Worm (Caenorhabditis elegans) whole organism, L4 larva: Measurements from ENCODE around the gene F14H3.14.

Source experiments
- Y75B8A.6 ChIP-seq: fragments of 200-800 bp; sonication (Bioruptor generic); IDR thresholded peaks from 2 replicates; pipeline ENCODE4 v1.3.6; 2022; ENCODE audit warnings: missing genetic modification reagents, missing genetic modification characterization, missing compliant biosample characterization
- daf-12 ChIP-seq: fragments of 150-350 bp; optimal IDR thresholded peaks from 2 replicates; lab custom pipeline; 2014; ENCODE audit warnings: missing biosample characterization, missing genetic modification reagents, missing genetic modification characterization
- egl-27 ChIP-seq: sonication (generic microtip); optimal IDR thresholded peaks from 3 replicates; lab custom pipeline; 2017; ENCODE audit warnings: missing biosample characterization, missing genetic modification reagents, missing genetic modification characterization
- egl-43 ChIP-seq: fragments of 200-800 bp; sonication (Bioruptor generic); IDR thresholded peaks from 2 replicates; pipeline ENCODE4 v1.3.6; 2022; ENCODE audit warnings: missing genetic modification reagents, missing genetic modification characterization, missing compliant biosample characterization
- fos-1 ChIP-seq: fragments of 150-350 bp; optimal IDR thresholded peaks from 2 replicates; lab custom pipeline; 2014; ENCODE audit warnings: missing biosample characterization, missing genetic modification characterization
- jun-1 ChIP-seq: fragments of 150-350 bp; optimal IDR thresholded peaks from 2 replicates; lab custom pipeline; 2014; ENCODE audit warnings: missing biosample characterization, missing genetic modification reagents, missing genetic modification characterization
- mdl-1 ChIP-seq, 2 experiments: fragments of 150-350 bp in 1 of 2; sonication (generic microtip) in 1 of 2; optimal IDR thresholded peaks; 2 replicates each; lab custom pipeline; 2014 to 2017; ENCODE audit warnings: missing biosample characterization in 2 of 2, missing genetic modification characterization in 2 of 2
- mep-1 ChIP-seq: fragments of 150-350 bp; sonication (generic microtip); optimal IDR thresholded peaks from 3 replicates; lab custom pipeline; 2014; ENCODE audit warnings: missing biosample characterization, missing genetic modification characterization
- nhr-48 ChIP-seq: sonication (generic microtip); optimal IDR thresholded peaks from 2 replicates; lab custom pipeline; 2016; ENCODE audit warnings: mild to moderate bottlenecking, missing genetic modification characterization, missing compliant biosample characterization
- snpc-4 ChIP-seq: fragments of 150-350 bp; optimal IDR thresholded peaks from 2 replicates; lab custom pipeline; 2014; ENCODE audit warnings: missing biosample characterization, missing genetic modification characterization
- unc-62 ChIP-seq, 3 experiments: fragments of 150-350 bp in 1 of 3; sonication (generic microtip); optimal IDR thresholded peaks in 2 of 3; peaks in 1 of 3; 1 replicate in 1 of 3; 2 replicates in 2 of 3; lab custom pipeline; 2014 to 2017; ENCODE audit warnings: missing biosample characterization in 3 of 3, missing genetic modification characterization in 3 of 3, missing genetic modification reagents in 3 of 3, missing genotype in 1 of 3
- zag-1 ChIP-seq: fragments of 150-350 bp; optimal IDR thresholded peaks from 2 replicates; lab custom pipeline; 2014; ENCODE audit warnings: missing biosample characterization, missing genetic modification characterization
- zfp-2 ChIP-seq: sonication (generic microtip); optimal IDR thresholded peaks from 2 replicates; lab custom pipeline; 2016; ENCODE audit warnings: mild to moderate bottlenecking, missing genetic modification characterization, missing compliant biosample characterization

- TF ChIP-seq zfp-2 (tag; lab: Kevin White, UChicago) (no peak), mdl-1 (tag; optimal IDR thresholded peaks at IDR 0.05; lab: Kevin White, UChicago) (no peak), fos-1 (tag; lab: Kevin White, UChicago) (no peak), unc-62 (GFP tag; optimal IDR thresholded peaks at IDR 0.05 in 1 of 2; lab: Kevin White, UChicago) (no peak), unc-62 (tag; optimal IDR thresholded peaks at IDR 0.05; lab: Kevin White, UChicago) (no peak), mep-1 (tag; lab: Kevin White, UChicago) (no peak), snpc-4 (no peak), nhr-48 (tag; lab: Kevin White, UChicago) (no peak), egl-43 (GFP tag; lab: Robert Waterston, UW) (no peak), egl-27 (no peak), zag-1 (tag; lab: Kevin White, UChicago) (no peak), Y75B8A.6 (GFP tag; lab: Robert Waterston, UW) (no peak), daf-12 (tag; lab: Kevin White, UChicago) (no peak), jun-1 (tag; lab: Kevin White, UChicago) (no peak)
Measured at ce11 chrV:16036166-16036565, 26.5 kb downstream of the F14H3.14 start, which contains the start of gene T10C6.10.
